Fruit fly (Drosophila melanogaster) whole organism, embryonic: ENCODE results near the gene fusl.

Source experiments
- Atf3 ChIP-seq: fragments of 200-800 bp; sonication (Bioruptor generic); optimal IDR thresholded peaks from 3 replicates; lab custom pipeline; 2016; ENCODE audit warnings: missing biosample characterization, missing genetic modification characterization
- B-H1 ChIP-seq: fragments of 200-800 bp; sonication (Bioruptor generic); IDR thresholded peaks from 3 replicates; pipeline ENCODE4 v1.3.6; 2022; ENCODE audit warnings: missing biosample characterization, missing genetic modification characterization
- Blimp-1 ChIP-seq: fragments of 200-800 bp; sonication (Bioruptor generic); optimal IDR thresholded peaks from 3 replicates; lab custom pipeline; 2018; ENCODE audit warnings: missing biosample characterization, missing genetic modification characterization, mild to moderate bottlenecking, moderate library complexity, missing genetic modification reagents
- CG10274 ChIP-seq: fragments of 200-800 bp; sonication (Bioruptor generic); optimal IDR thresholded peaks from 3 replicates; lab custom pipeline; 2017; ENCODE audit warnings: missing biosample characterization, mild to moderate bottlenecking, missing genetic modification characterization
- CG14014 ChIP-seq: fragments of 200-800 bp; sonication (Bioruptor generic); IDR thresholded peaks from 2 replicates; pipeline ENCODE4 v1.3.6; 2022; ENCODE audit warnings: missing biosample characterization, missing genetic modification characterization
- CG15011 ChIP-seq: fragments of 200-800 bp; sonication (Bioruptor generic); optimal IDR thresholded peaks from 3 replicates; lab custom pipeline; 2018; ENCODE audit warnings: missing biosample characterization, mild to moderate bottlenecking, missing genetic modification characterization
- CG15601 ChIP-seq: fragments of 200-800 bp; sonication (Bioruptor generic); optimal IDR thresholded peaks from 3 replicates; lab custom pipeline; 2019; ENCODE audit warnings: missing biosample characterization, mild to moderate bottlenecking, missing genetic modification characterization, moderate library complexity
- CG17361 ChIP-seq: fragments of 200-800 bp; sonication (Bioruptor generic); IDR thresholded peaks from 3 replicates; pipeline ENCODE4 v1.3.6; 2022; ENCODE audit warnings: missing biosample characterization, missing genetic modification characterization
- CG17912 ChIP-seq: fragments of 200-800 bp; sonication (Bioruptor generic); optimal IDR thresholded peaks from 2 replicates; lab custom pipeline; 2018; ENCODE audit warnings: missing biosample characterization, mild to moderate bottlenecking, missing genetic modification characterization
- CG31441 ChIP-seq: fragments of 200-800 bp; sonication (Bioruptor generic); IDR thresholded peaks from 2 replicates; pipeline ENCODE4 v1.3.6; 2022; ENCODE audit warnings: missing biosample characterization, missing genetic modification characterization
- CG4282 ChIP-seq: fragments of 200-800 bp; sonication (Bioruptor generic); optimal IDR thresholded peaks from 2 replicates; lab custom pipeline; 2016; ENCODE audit warnings: missing biosample characterization, missing genetic modification characterization
- CG43689 ChIP-seq: fragments of 200-800 bp; sonication (Bioruptor generic); IDR thresholded peaks from 2 replicates; pipeline ENCODE4 v1.3.6; 2022; ENCODE audit warnings: missing biosample characterization, missing genetic modification characterization
- CG4424 ChIP-seq: fragments of 200-800 bp; sonication (Bioruptor generic); optimal IDR thresholded peaks from 3 replicates; lab custom pipeline; 2016; ENCODE audit warnings: missing biosample characterization, missing genetic modification characterization
- CG4820 ChIP-seq: fragments of 200-800 bp; sonication (Bioruptor generic); optimal IDR thresholded peaks from 3 replicates; lab custom pipeline; 2016; ENCODE audit warnings: missing biosample characterization, missing genetic modification characterization
- CG4854 ChIP-seq: fragments of 200-800 bp; sonication (Bioruptor generic); optimal IDR thresholded peaks from 2 replicates; lab custom pipeline; 2016; ENCODE audit warnings: missing biosample characterization, missing genetic modification characterization, inconsistent platforms
- CG6689 ChIP-seq: fragments of 200-800 bp; sonication (Bioruptor generic); IDR thresholded peaks from 2 replicates; pipeline ENCODE4 v1.3.6; 2022; ENCODE audit warnings: missing biosample characterization, missing genetic modification characterization
- CG7556 ChIP-seq: fragments of 200-800 bp; sonication (Bioruptor generic); optimal IDR thresholded peaks from 2 replicates; lab custom pipeline; 2017; ENCODE audit warnings: missing biosample characterization, mild to moderate bottlenecking, missing genetic modification characterization
- CG8924 ChIP-seq: fragments of 200-800 bp; optimal IDR thresholded peaks from 3 replicates; lab custom pipeline; 2019; ENCODE audit warnings: missing biosample characterization, mild to moderate bottlenecking, missing genetic modification characterization, moderate library complexity
- CG9932 ChIP-seq: fragments of 200-800 bp; sonication (Bioruptor generic); IDR thresholded peaks from 2 replicates; pipeline ENCODE4 v1.3.6; 2022; ENCODE audit warnings: missing biosample characterization, missing genetic modification characterization
- Chrac-16 ChIP-seq: fragments of 200-800 bp; sonication (Bioruptor generic); optimal IDR thresholded peaks from 3 replicates; lab custom pipeline; 2016; ENCODE audit warnings: missing biosample characterization, missing genetic modification characterization
- Drgx ChIP-seq: fragments of 200-800 bp; sonication (Bioruptor generic); IDR thresholded peaks from 2 replicates; pipeline ENCODE4 v1.3.6; 2022; ENCODE audit warnings: missing biosample characterization, missing genetic modification characterization
- Ets97D ChIP-seq: fragments of 200-800 bp; sonication (Bioruptor generic); optimal IDR thresholded peaks from 3 replicates; lab custom pipeline; 2016; ENCODE audit warnings: missing biosample characterization, missing genetic modification characterization
- Hsf ChIP-seq: fragments of 200-800 bp; sonication (Bioruptor generic); optimal IDR thresholded peaks from 3 replicates; lab custom pipeline; 2016; ENCODE audit warnings: missing biosample characterization, missing genetic modification characterization
- Med ChIP-seq: fragments of 200-800 bp; sonication (Bioruptor generic); peaks from one replicate; lab custom pipeline; 2016; ENCODE audit warnings: missing biosample characterization, missing genetic modification characterization, mild to moderate bottlenecking, inconsistent platforms, moderate library complexity
- Neu2 ChIP-seq: fragments of 200-800 bp; sonication (Bioruptor generic); optimal IDR thresholded peaks from 3 replicates; lab custom pipeline; 2016; ENCODE audit warnings: missing biosample characterization, missing genetic modification characterization, borderline replicate concordance
- Optix ChIP-seq: fragments of 200-800 bp; sonication (Bioruptor generic); IDR thresholded peaks from 3 replicates; pipeline ENCODE4 v1.3.6; 2022; ENCODE audit warnings: missing biosample characterization, missing genetic modification characterization
- Side ChIP-seq: fragments of 200-800 bp; sonication (Bioruptor generic); optimal IDR thresholded peaks from 2 replicates; lab custom pipeline; 2016; ENCODE audit warnings: missing biosample characterization, missing genetic modification characterization
- Six4 ChIP-seq: fragments of 200-800 bp; sonication (Bioruptor generic); optimal IDR thresholded peaks from 2 replicates; lab custom pipeline; 2016; ENCODE audit warnings: missing biosample characterization, missing genetic modification characterization
- Sry-β ChIP-seq: fragments of 200-800 bp; sonication (Bioruptor generic); optimal IDR thresholded peaks from 2 replicates; lab custom pipeline; 2018; ENCODE audit warnings: missing biosample characterization, mild to moderate bottlenecking, missing genetic modification characterization, moderate library complexity
- Xrp1 ChIP-seq: fragments of 200-800 bp; sonication (Bioruptor generic); IDR thresholded peaks from 2 replicates; pipeline ENCODE4 v1.3.6; 2022; ENCODE audit warnings: missing biosample characterization, missing genetic modification characterization
- bab2 ChIP-seq: fragments of 200-800 bp; sonication (Bioruptor generic); optimal IDR thresholded peaks from 2 replicates; lab custom pipeline; 2016; ENCODE audit warnings: missing biosample characterization, missing genetic modification characterization
- bbx ChIP-seq: fragments of 200-800 bp; sonication (Bioruptor generic); IDR thresholded peaks from 2 replicates; pipeline ENCODE4 v1.3.6; 2022; ENCODE audit warnings: missing biosample characterization, missing genetic modification characterization; ENCODE audit not compliant: partially characterized antibody
- bigmax ChIP-seq: fragments of 200-800 bp; sonication (Bioruptor generic); optimal IDR thresholded peaks from 2 replicates; lab custom pipeline; 2018; ENCODE audit warnings: missing biosample characterization, mild to moderate bottlenecking, missing genetic modification characterization
- eve ChIP-seq, 2 experiments: fragments of >200 bp; optimal IDR thresholded peaks; 2 replicates each; lab custom pipeline; 2017; ENCODE audit warnings: missing biosample characterization in 2 of 2, missing genetic modification characterization in 2 of 2
- eyg ChIP-seq: fragments of 200-800 bp; sonication (Bioruptor generic); optimal IDR thresholded peaks from 3 replicates; lab custom pipeline; 2016; ENCODE audit warnings: missing biosample characterization, missing genetic modification characterization
- gce ChIP-seq: fragments of 200-800 bp; sonication (Bioruptor generic); IDR thresholded peaks from 3 replicates; pipeline ENCODE4 v1.3.6; 2022; ENCODE audit warnings: missing biosample characterization, missing genetic modification characterization
- gcm ChIP-seq: fragments of 200-800 bp; sonication (Bioruptor generic); optimal IDR thresholded peaks from 2 replicates; lab custom pipeline; 2019; ENCODE audit warnings: missing biosample characterization, mild to moderate bottlenecking, missing genetic modification characterization, moderate library complexity
- gro ChIP-seq: fragments of 200-800 bp; sonication (Bioruptor generic); optimal IDR thresholded peaks from 2 replicates; lab custom pipeline; 2016; ENCODE audit warnings: missing biosample characterization, missing genetic modification characterization
- h ChIP-seq: fragments of >200 bp; optimal IDR thresholded peaks from 2 replicates; lab custom pipeline; 2017
- hb ChIP-seq: fragments of 200-800 bp; sonication (Bioruptor generic); IDR thresholded peaks from 3 replicates; pipeline ENCODE4 v1.3.6; 2022; ENCODE audit warnings: missing biosample characterization, missing genetic modification characterization; ENCODE audit not compliant: partially characterized antibody
- lmd ChIP-seq: fragments of 200-800 bp; sonication (Bioruptor generic); IDR thresholded peaks from 2 replicates; pipeline ENCODE4 v1.3.6; 2022; ENCODE audit warnings: missing biosample characterization, missing genetic modification characterization
- mam ChIP-seq: fragments of 200-800 bp; sonication (Bioruptor generic); optimal IDR thresholded peaks from 3 replicates; lab custom pipeline; 2016; ENCODE audit warnings: missing biosample characterization, missing genetic modification characterization
- mirr ChIP-seq: fragments of 200-800 bp; sonication (Bioruptor generic); optimal IDR thresholded peaks from 3 replicates; lab custom pipeline; 2018; ENCODE audit warnings: missing biosample characterization, mild to moderate bottlenecking, missing genetic modification characterization
- mld ChIP-seq: fragments of 200-800 bp; sonication (Bioruptor generic); IDR thresholded peaks from 3 replicates; pipeline ENCODE4 v1.3.6; 2022; ENCODE audit warnings: missing biosample characterization, missing genetic modification characterization; ENCODE audit not compliant: partially characterized antibody
- otp ChIP-seq: fragments of 200-800 bp; sonication (Bioruptor generic); IDR thresholded peaks from 3 replicates; pipeline ENCODE4, ENCODE4 v1.3.6; 2022; ENCODE audit warnings: missing biosample characterization, missing genetic modification characterization
- sens-2 ChIP-seq: fragments of 200-800 bp; sonication (Bioruptor generic); IDR thresholded peaks from 2 replicates; pipeline ENCODE4 v1.3.6; 2022; ENCODE audit warnings: missing biosample characterization, missing genetic modification characterization
- slp2 ChIP-seq: fragments of 200-800 bp; sonication (Bioruptor generic); optimal IDR thresholded peaks from 2 replicates; lab custom pipeline; 2016; ENCODE audit warnings: missing biosample characterization, missing genetic modification characterization
- sna ChIP-seq: fragments of 200-800 bp; sonication (Bioruptor generic); IDR thresholded peaks from 2 replicates; pipeline ENCODE4 v1.3.6; 2022; ENCODE audit warnings: missing biosample characterization, missing genetic modification characterization; ENCODE audit not compliant: partially characterized antibody
- yki ChIP-seq: fragments of >200 bp; optimal IDR thresholded peaks from 3 replicates; lab custom pipeline; 2018
- zfh1 ChIP-seq: fragments of 200-800 bp; sonication (Bioruptor generic); IDR thresholded peaks from 3 replicates; pipeline ENCODE4 v1.3.6; 2022; ENCODE audit warnings: missing biosample characterization, missing genetic modification characterization

The fusl gene

DNA sequence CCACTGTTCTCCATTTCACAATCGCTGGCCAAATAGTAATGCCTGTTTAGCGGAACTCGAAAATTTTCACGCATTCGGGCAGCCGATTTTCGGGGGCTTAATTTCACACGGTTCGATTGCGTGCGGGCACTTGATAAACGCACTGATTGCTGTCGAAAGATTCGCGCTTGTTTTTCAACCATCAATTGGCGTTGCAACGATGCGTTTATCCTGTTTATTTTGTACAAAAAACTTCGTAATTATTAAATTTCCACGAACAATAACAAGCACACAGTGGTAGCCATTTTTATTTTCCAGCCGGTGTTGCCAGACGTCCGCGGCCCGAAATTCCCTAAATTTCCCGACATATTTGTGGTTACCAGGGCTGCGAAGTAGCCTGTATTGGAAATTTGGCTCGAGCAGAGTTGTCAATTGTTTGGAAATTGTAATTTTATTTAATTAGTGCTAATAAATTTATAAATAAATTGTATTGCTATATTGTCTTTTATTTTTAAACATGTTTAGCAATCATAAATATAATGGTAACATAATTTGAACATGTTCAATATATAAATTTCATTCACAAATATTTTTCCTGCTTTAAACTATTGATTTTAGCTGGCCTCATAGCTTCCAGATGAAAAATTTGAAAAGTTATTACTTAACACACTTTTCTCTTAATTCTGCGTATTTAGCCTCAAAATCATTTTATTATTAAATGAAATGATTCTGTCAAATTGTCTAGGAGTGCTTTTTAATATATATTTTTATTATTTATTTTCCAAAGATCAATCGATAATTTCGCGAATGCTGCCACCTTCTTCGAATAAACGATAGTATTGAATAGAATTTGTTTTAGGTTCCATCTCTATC, 11.2 kb downstream of the fusl start, which contains the start of the genes Ncoa6 and cype:
Ncoa6 (minus strand) TSS at position 270 of the 852 bp plus-strand sequence.
cype (plus strand) TSS at position 814 of the 852 bp plus-strand sequence.
- peak; percentile 55 for TF ChIP-seq CG9932 (GFP tag; lab: Robert Waterston, UW)
- peak; percentile 17; the same call in 1 of the 2 replicates for TF ChIP-seq lmd
- TF ChIP-seq gcm (GFP tag; lab: Kevin White, UChicago): peak; percentile 35
- no peak for TF ChIP-seq zfh1 (GFP tag; lab: Robert Waterston, UW)
- TF ChIP-seq eyg (GFP tag; lab: Kevin White, UChicago): no peak
- peak; percentile 35 for TF ChIP-seq CG4424 (GFP tag; lab: Kevin White, UChicago)
- peak; percentile 9 for TF ChIP-seq Atf3
- TF ChIP-seq sna: peak; percentile 79
- TF ChIP-seq otp (GFP tag; lab: Robert Waterston, UW): 0 out of 3 replicates have a peak, but pooled peaks have one; percentile 40
- TF ChIP-seq CG7556: peak; percentile 23
- no peak for TF ChIP-seq CG17912 (GFP tag; lab: Kevin White, UChicago)
- peak; percentile 75 for TF ChIP-seq CG8924 (tag; lab: Kevin White, UChicago)
- TF ChIP-seq CG43689 (GFP tag; lab: Robert Waterston, UW): no peak
- TF ChIP-seq h: no peak
- peak; percentile 60; the same call in 1 of the 3 replicates for TF ChIP-seq hb (GFP tag; lab: Robert Waterston, UW)
- TF ChIP-seq Blimp-1: peak; percentile 39
- TF ChIP-seq CG17361 (GFP tag; lab: Robert Waterston, UW): peak; percentile 79
- no peak for TF ChIP-seq bigmax
- peak; percentile 50; the same call in 1 of the 2 replicates for TF ChIP-seq Xrp1
- TF ChIP-seq Sry-β (GFP tag; lab: Kevin White, UChicago): no peak
- TF ChIP-seq Hsf (GFP tag; lab: Kevin White, UChicago): peak; percentile 37
- TF ChIP-seq gro: no peak
- no peak for TF ChIP-seq CG4282 (GFP tag; lab: Kevin White, UChicago)
- peak; percentile 45; the same call in 1 of the 3 replicates for TF ChIP-seq mld
- TF ChIP-seq CG10274 (GFP tag; lab: Kevin White, UChicago): no peak
- no peak for TF ChIP-seq yki (lab: Kevin White, UChicago)
- TF ChIP-seq CG6689: peak; percentile 12; the same call in 1 of the 2 replicates
- TF ChIP-seq B-H1 (GFP tag; lab: Robert Waterston, UW): 0 out of 3 replicates have a peak, but pooled peaks have one; percentile 15
- peak; percentile 5 for TF ChIP-seq bab2
- TF ChIP-seq Neu2: no peak
- peak; percentile 21 for TF ChIP-seq Chrac-16 (GFP tag; lab: Kevin White, UChicago)
- peak; percentile 10; the same call in 1 of the 2 replicates for TF ChIP-seq Drgx
- TF ChIP-seq Ets97D (GFP tag; lab: Kevin White, UChicago): peak; percentile 79
- TF ChIP-seq mam: peak; percentile 19
- TF ChIP-seq eve (GFP tag; optimal IDR thresholded peaks at IDR 0.05; lab: Kevin White, UChicago): no peak
- TF ChIP-seq CG15601 (tag; lab: Kevin White, UChicago): peak; percentile 42
- TF ChIP-seq CG4854 (GFP tag; lab: Kevin White, UChicago): no peak
- no peak for TF ChIP-seq Side (GFP tag; lab: Kevin White, UChicago)
- peak; percentile 62 for TF ChIP-seq CG31441 (GFP tag; lab: Robert Waterston, UW)
- peak; percentile 79 for TF ChIP-seq Med (GFP tag; lab: Kevin White, UChicago)
- TF ChIP-seq Optix: no peak
- TF ChIP-seq mirr (GFP tag; lab: Kevin White, UChicago): no peak
- peak; percentile 84 for TF ChIP-seq bbx
- TF ChIP-seq CG4820: peak; percentile 17
- no peak for TF ChIP-seq slp2 (GFP tag; lab: Kevin White, UChicago)
- no peak for TF ChIP-seq sens-2
- TF ChIP-seq CG15011: no peak
- TF ChIP-seq Six4 (GFP tag; lab: Kevin White, UChicago): peak; percentile 8
- TF ChIP-seq gce (GFP tag; lab: Robert Waterston, UW): no peak
- TF ChIP-seq CG14014: 0 out of 2 replicates have a peak, but pooled peaks have one; percentile 21
